Fruit fly (Drosophila melanogaster) whole organism, wandering third instar larva: ENCODE data around the gene Srg1.

Source experiments
- Hr78 ChIP-seq: fragments of >200 bp; optimal IDR thresholded peaks from 2 replicates; lab custom pipeline; 2017; ENCODE audit warnings: missing biosample characterization, missing genetic modification characterization
- dl ChIP-seq, 2 experiments: fragments of 175-275, 200-275 bp in 1 of 2; fragments of 200-275 bp in 1 of 2; sonication (Bioruptor generic); optimal IDR thresholded peaks; lab custom pipeline; 2018; ENCODE audit warnings: mild to moderate bottlenecking in 2 of 2, missing biosample characterization in 2 of 2, missing genetic modification characterization in 2 of 2, moderate library complexity in 2 of 2; ENCODE audit not compliant: partially characterized antibody in 2 of 2, insufficient read depth in 1 of 2
- h ChIP-seq: fragments of 200-800 bp; sonication (Bioruptor generic); optimal IDR thresholded peaks from 3 replicates; lab custom pipeline; 2016; ENCODE audit warnings: missing biosample characterization, mild to moderate bottlenecking, missing genetic modification characterization

DNA sequence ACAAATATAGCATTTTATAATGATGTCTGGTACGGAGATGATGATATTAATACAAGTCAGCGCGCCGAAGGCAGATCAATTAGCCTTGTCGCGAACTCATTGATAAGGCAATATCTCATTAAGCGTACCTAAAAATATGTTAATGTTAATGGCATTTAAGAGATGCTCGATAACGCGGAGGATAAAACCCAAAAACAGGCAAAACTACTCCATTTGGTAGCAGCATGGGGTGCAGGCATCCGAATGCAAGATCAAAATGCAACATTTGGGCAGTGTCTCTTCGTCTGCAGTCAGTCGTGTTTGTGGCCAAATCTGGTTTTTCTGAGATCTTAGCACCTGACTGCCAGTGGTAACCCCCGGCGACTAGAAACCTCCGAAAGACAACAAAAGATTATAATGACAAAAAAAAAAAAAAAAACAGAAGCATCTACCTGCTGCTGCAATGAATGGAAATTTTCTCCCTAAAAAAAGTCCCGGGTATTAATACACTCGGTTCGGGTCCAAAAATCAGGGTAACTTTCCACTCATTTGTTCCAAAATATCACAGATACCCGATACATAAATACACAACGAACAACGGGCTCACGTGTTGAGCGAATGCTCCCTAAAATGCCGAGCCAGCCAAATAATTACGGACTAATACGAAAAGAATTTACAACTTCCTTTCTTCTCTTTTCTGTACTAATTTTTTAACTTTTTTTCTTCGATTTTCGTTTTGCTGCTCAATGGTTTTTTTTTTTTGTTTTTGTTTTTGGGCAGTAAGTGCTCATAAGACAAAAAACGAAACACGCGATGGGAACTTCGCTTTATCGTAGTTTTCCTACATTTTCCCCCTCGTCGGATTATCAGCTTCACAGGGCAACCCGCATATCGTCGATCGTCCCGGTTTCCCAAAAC lies 18.3 kb downstream of the Srg1 start:
- TF ChIP-seq Hr78 (GFP tag; lab: Kevin White, UChicago) (no peak), dl (GFP tag; optimal IDR thresholded peaks at IDR 0.05; lab: Kevin White, UChicago; ENCODE audit: insufficient read depth in 1 of 2, partially characterized antibody in 2 of 2) (no peak), h (GFP tag; lab: Kevin White, UChicago) (no peak)
